Fruit fly (Drosophila melanogaster) S2 (cell line): ENCODE measurements around the gene LpR2.

Source experiments
- CG8478 ChIP-seq: fragments of >200 bp; optimal IDR thresholded peaks from 2 replicates; lab custom pipeline; 2018
- CTCF ChIP-seq, 2 experiments: fragments of >200 bp; optimal IDR thresholded peaks; 2 replicates each; lab custom pipeline; 2018

- TF ChIP-seq CG8478 (lab: Kevin White, UChicago) = no peak
- TF ChIP-seq CTCF (optimal IDR thresholded peaks at IDR 0.05; lab: Kevin White, UChicago) = no peak
These were observed 36.8 kb upstream of the LpR2 start, which contains the start of gene CG17195 for dm6 chr3R:25777098-25777497.
